Fruit fly (Drosophila melanogaster) whole organism, prepupa: ENCODE data around the gene CG31683.

Source experiments
- CG10631 ChIP-seq: fragments of 200-800 bp; sonication (Bioruptor generic); optimal IDR thresholded peaks from 2 replicates; lab custom pipeline; 2016; ENCODE audit warnings: missing biosample characterization, missing genetic modification characterization
- CG11294 ChIP-seq: fragments of 200-800 bp; sonication (Bioruptor generic); IDR thresholded peaks from 2 replicates; pipeline ENCODE4 v1.3.6; 2022; ENCODE audit warnings: missing biosample characterization, missing genetic modification characterization
- CG11762 ChIP-seq: fragments of 200-800 bp; sonication (Bioruptor generic); optimal IDR thresholded peaks from 3 replicates; lab custom pipeline; 2016; ENCODE audit warnings: missing biosample characterization, missing genetic modification characterization; ENCODE audit not compliant: insufficient read depth
- CG15336 ChIP-seq: fragments of 200-800 bp; sonication (Bioruptor generic); IDR thresholded peaks from 2 replicates; pipeline ENCODE4 v1.3.6; 2022; ENCODE audit warnings: missing biosample characterization, missing genetic modification characterization
- CG3032 ChIP-seq: fragments of 200-800 bp; optimal IDR thresholded peaks from 2 replicates; lab custom pipeline; 2019; ENCODE audit warnings: missing biosample characterization, mild to moderate bottlenecking, missing genetic modification characterization, moderate library complexity
- CG31627 ChIP-seq: fragments of 200-800 bp; sonication (Bioruptor generic); optimal IDR thresholded peaks from 3 replicates; lab custom pipeline; 2016; ENCODE audit warnings: missing biosample characterization, missing genetic modification characterization
- CG32006 ChIP-seq: fragments of 200-800 bp; sonication (Bioruptor generic); optimal IDR thresholded peaks from 3 replicates; lab custom pipeline; 2017; ENCODE audit warnings: missing biosample characterization, mild to moderate bottlenecking, missing genetic modification characterization
- CG34406 ChIP-seq: fragments of 200-800 bp; sonication (Bioruptor generic); optimal IDR thresholded peaks from 3 replicates; lab custom pipeline; 2016; ENCODE audit warnings: missing biosample characterization, missing genetic modification characterization
- CG3919 ChIP-seq: fragments of 200-800 bp; sonication (Bioruptor generic); optimal IDR thresholded peaks from 3 replicates; lab custom pipeline; 2016; ENCODE audit warnings: missing biosample characterization, missing genetic modification characterization
- CG6163 ChIP-seq: fragments of 200-800 bp; sonication (Bioruptor generic); IDR thresholded peaks from 3 replicates; pipeline ENCODE4 v1.3.6; 2022; ENCODE audit warnings: missing biosample characterization, missing genetic modification characterization
- CG6276 ChIP-seq: fragments of 200-800 bp; sonication (Bioruptor generic); optimal IDR thresholded peaks from 2 replicates; lab custom pipeline; 2017; ENCODE audit warnings: missing biosample characterization, mild to moderate bottlenecking, missing genetic modification characterization
- CG6854 ChIP-seq: fragments of 200-800 bp; sonication (Bioruptor generic); optimal IDR thresholded peaks from 2 replicates; lab custom pipeline; 2017; ENCODE audit warnings: missing biosample characterization, mild to moderate bottlenecking, missing genetic modification characterization
- CG8119 ChIP-seq: fragments of 200-800 bp; sonication (Bioruptor generic); IDR thresholded peaks from 3 replicates; pipeline ENCODE4 v1.3.6; 2022; ENCODE audit warnings: missing biosample characterization, missing genetic modification characterization
- CG9139 ChIP-seq: fragments of 200-800 bp; sonication (Bioruptor generic); optimal IDR thresholded peaks from 3 replicates; lab custom pipeline; 2017; ENCODE audit warnings: missing biosample characterization, mild to moderate bottlenecking, missing genetic modification characterization
- Eip78C ChIP-seq: fragments of 200-800 bp; sonication (Bioruptor generic); peaks from one replicate; lab custom pipeline; 2016; ENCODE audit warnings: missing biosample characterization, missing genetic modification characterization
- Ets21C ChIP-seq: fragments of 200-800 bp; sonication (Bioruptor generic); optimal IDR thresholded peaks from 3 replicates; lab custom pipeline; 2016; ENCODE audit warnings: missing biosample characterization, missing genetic modification characterization
- Hr39 ChIP-seq: fragments of 200-800 bp; sonication (Bioruptor generic); optimal IDR thresholded peaks from 2 replicates; lab custom pipeline; 2016; ENCODE audit warnings: missing biosample characterization, missing genetic modification characterization
- Hr4 ChIP-seq: fragments of 200-800 bp; sonication (Bioruptor generic); optimal IDR thresholded peaks from 3 replicates; lab custom pipeline; 2016; ENCODE audit warnings: missing biosample characterization, missing genetic modification characterization
- Met ChIP-seq: fragments of 200-800 bp; sonication (Bioruptor generic); optimal IDR thresholded peaks from 3 replicates; lab custom pipeline; 2016; ENCODE audit warnings: missing biosample characterization, missing genetic modification characterization
- Smox ChIP-seq: fragments of 200-800 bp; sonication (Bioruptor generic); optimal IDR thresholded peaks from 3 replicates; lab custom pipeline; 2016; ENCODE audit warnings: missing biosample characterization, missing genetic modification characterization
- Sox14 ChIP-seq: fragments of 200-800 bp; sonication (Bioruptor generic); optimal IDR thresholded peaks from 3 replicates; lab custom pipeline; 2016; ENCODE audit warnings: missing biosample characterization, missing genetic modification characterization
- acj6 ChIP-seq: fragments of 200-800 bp; sonication (Bioruptor generic); optimal IDR thresholded peaks from 3 replicates; lab custom pipeline; 2016; ENCODE audit warnings: missing biosample characterization, missing genetic modification characterization
- cyc ChIP-seq: fragments of 200-800 bp; sonication (Bioruptor generic); optimal IDR thresholded peaks from 3 replicates; lab custom pipeline; 2016; ENCODE audit warnings: missing biosample characterization, missing genetic modification characterization
- dac ChIP-seq: fragments of 200-800 bp; sonication (Bioruptor generic); optimal IDR thresholded peaks from 2 replicates; lab custom pipeline; 2017; ENCODE audit warnings: missing biosample characterization, mild to moderate bottlenecking, missing genetic modification characterization
- esn ChIP-seq: fragments of 200-800 bp; sonication (Bioruptor generic); optimal IDR thresholded peaks from 2 replicates; lab custom pipeline; 2016; ENCODE audit warnings: missing biosample characterization, mild to moderate bottlenecking, missing genetic modification characterization, moderate library complexity
- fd59A ChIP-seq: fragments of 200-800 bp; sonication (Bioruptor generic); optimal IDR thresholded peaks from 2 replicates; lab custom pipeline; 2017; ENCODE audit warnings: missing biosample characterization, mild to moderate bottlenecking, missing genetic modification characterization, missing genetic modification reagents
- fd85E ChIP-seq: fragments of 200-800 bp; sonication (Bioruptor generic); optimal IDR thresholded peaks from 3 replicates; lab custom pipeline; 2016; ENCODE audit warnings: missing biosample characterization, missing genetic modification characterization
- lz ChIP-seq: fragments of 200-800 bp; sonication (Bioruptor generic); optimal IDR thresholded peaks from 3 replicates; lab custom pipeline; 2016; ENCODE audit warnings: missing biosample characterization, missing genetic modification characterization
- pdm3 ChIP-seq: fragments of 200-800 bp; sonication (Bioruptor generic); optimal IDR thresholded peaks from 3 replicates; lab custom pipeline; 2016; ENCODE audit warnings: missing biosample characterization, missing genetic modification characterization
- salr ChIP-seq, 2 experiments: fragments of 200-800 bp; sonication (Bioruptor generic); optimal IDR thresholded peaks; 3 replicates each; lab custom pipeline; 2016 to 2018; ENCODE audit warnings: missing biosample characterization in 2 of 2, missing genetic modification characterization in 2 of 2, mild to moderate bottlenecking in 1 of 2
- ss ChIP-seq, 2 experiments: fragments of 200-800 bp; sonication (Bioruptor generic); optimal IDR thresholded peaks; 2 replicates in 1 of 2; 3 replicates in 1 of 2; lab custom pipeline; 2017 to 2018; ENCODE audit warnings: mild to moderate bottlenecking in 2 of 2, missing biosample characterization in 2 of 2, missing genetic modification characterization in 2 of 2, moderate library complexity in 1 of 2
- svp ChIP-seq: fragments of 200-800 bp; sonication (Bioruptor generic); peaks from one replicate; lab custom pipeline; 2016; ENCODE audit warnings: missing biosample characterization, missing genetic modification characterization
- topi ChIP-seq: fragments of 200-800 bp; sonication (Bioruptor generic); optimal IDR thresholded peaks from 3 replicates; lab custom pipeline; 2016; ENCODE audit warnings: missing biosample characterization, missing genetic modification characterization
- vri ChIP-seq: fragments of 200-800 bp; sonication (Bioruptor generic); optimal IDR thresholded peaks from 3 replicates; lab custom pipeline; 2016; ENCODE audit warnings: missing biosample characterization, mild to moderate bottlenecking, missing genetic modification characterization

Gene CG31683

dm6 chr2L:20414750-20415211, 35.0 kb downstream of the CG31683 start, which contains the start of gene CG10947 (continued):
- peak; percentile 3 for TF ChIP-seq CG10631 (GFP tag; lab: Kevin White, UChicago)
- TF ChIP-seq acj6 = peak; percentile 36
- TF ChIP-seq topi (GFP tag; lab: Kevin White, UChicago) = peak; percentile 62
- no peak for TF ChIP-seq ss (GFP tag; optimal IDR thresholded peaks at IDR 0.05; lab: Kevin White, UChicago)
- TF ChIP-seq Eip78C (GFP tag; lab: Kevin White, UChicago) = peak; percentile 80
- peak; percentile 23 for TF ChIP-seq dac
- TF ChIP-seq CG6854 = no peak
- TF ChIP-seq Smox (GFP tag; lab: Kevin White, UChicago) = no peak
- no peak for TF ChIP-seq CG9139 (GFP tag; lab: Kevin White, UChicago)
- TF ChIP-seq Ets21C (GFP tag; lab: Kevin White, UChicago) = peak; percentile 41
- peak; percentile 54 for TF ChIP-seq Hr39 (GFP tag; lab: Kevin White, UChicago)
- TF ChIP-seq lz (GFP tag; lab: Kevin White, UChicago) = peak; percentile 65
- peak in 1 of 2 experiments; percentile 20 for TF ChIP-seq salr (GFP tag; optimal IDR thresholded peaks at IDR 0.05; lab: Kevin White, UChicago)
- TF ChIP-seq cyc (GFP tag; lab: Kevin White, UChicago) = peak; percentile 61
- TF ChIP-seq CG15336 (GFP tag; lab: Robert Waterston, UW) = no peak
- peak; percentile 75 for TF ChIP-seq CG3919 (GFP tag; lab: Kevin White, UChicago)
- TF ChIP-seq fd85E (GFP tag; lab: Kevin White, UChicago) = no peak
- TF ChIP-seq CG34406 (GFP tag; lab: Kevin White, UChicago) = no peak
- TF ChIP-seq, all 60 proteins: peak for 28

DNA sequence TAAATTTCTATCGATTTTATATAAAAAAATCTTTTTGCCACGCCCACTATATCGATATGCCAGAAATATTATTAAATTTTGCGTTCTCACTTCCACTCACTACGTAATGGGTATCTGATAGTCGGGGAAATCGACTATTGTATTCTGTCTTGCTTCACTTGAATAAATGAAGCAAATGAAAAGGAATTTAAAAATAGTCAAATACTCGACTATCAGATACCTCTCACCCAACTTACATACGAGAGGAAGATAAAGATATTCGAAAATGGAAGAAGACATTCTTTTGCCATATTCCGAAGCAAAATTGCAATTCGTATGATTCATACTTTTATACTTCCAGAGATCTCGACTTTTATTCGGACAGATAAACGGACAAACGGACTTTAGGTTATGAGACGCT, 35.9 kb downstream of the CG31683 start:
- TF ChIP-seq CG11762 (no peak), fd59A (GFP tag; lab: Kevin White, UChicago) (no peak), CG3032 (tag; lab: Kevin White, UChicago) (no peak)

DNA sequence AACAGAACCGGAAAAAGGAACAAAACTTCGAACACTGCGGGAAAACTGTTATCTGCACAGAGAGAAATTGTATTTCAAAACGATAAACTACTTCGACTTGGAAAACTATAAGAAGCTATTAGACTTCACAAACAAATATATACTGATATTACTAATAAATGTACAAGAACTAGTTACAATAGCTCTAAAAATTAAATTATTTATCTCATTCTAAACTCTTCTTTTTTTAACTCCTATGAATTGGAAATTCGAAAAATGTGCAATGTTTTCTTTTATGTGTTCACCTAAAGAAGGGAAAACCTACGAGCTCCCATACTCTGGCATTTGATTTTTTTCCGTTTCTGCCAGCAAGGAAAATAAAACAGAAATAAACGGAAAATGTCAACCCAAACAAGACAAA, 48.4 kb downstream of the CG31683 start:
- no peak for TF ChIP-seq esn
- no peak for TF ChIP-seq Sox14 (GFP tag; lab: Kevin White, UChicago)
- no peak for TF ChIP-seq cyc (GFP tag; lab: Kevin White, UChicago)
- peak; percentile 52 for TF ChIP-seq Eip78C (GFP tag; lab: Kevin White, UChicago)
- TF ChIP-seq Ets21C (GFP tag; lab: Kevin White, UChicago) = no peak
- no peak for TF ChIP-seq Met (GFP tag; lab: Kevin White, UChicago)
- no peak for TF ChIP-seq vri (GFP tag; lab: Kevin White, UChicago)
- no peak for TF ChIP-seq CG11294
- TF ChIP-seq Hr4 (GFP tag; lab: Kevin White, UChicago) = no peak
- TF ChIP-seq CG8119 (GFP tag; lab: Robert Waterston, UW) = no peak
- TF ChIP-seq CG6854 = no peak
- no peak for TF ChIP-seq Smox (GFP tag; lab: Kevin White, UChicago)
- peak; percentile 32 for TF ChIP-seq CG32006 (GFP tag; lab: Kevin White, UChicago)
- no peak for TF ChIP-seq CG6276 (GFP tag; lab: Kevin White, UChicago)
- no peak for TF ChIP-seq pdm3 (GFP tag; lab: Kevin White, UChicago)
- no peak for TF ChIP-seq salr (GFP tag; optimal IDR thresholded peaks at IDR 0.05; lab: Kevin White, UChicago)

DNA sequence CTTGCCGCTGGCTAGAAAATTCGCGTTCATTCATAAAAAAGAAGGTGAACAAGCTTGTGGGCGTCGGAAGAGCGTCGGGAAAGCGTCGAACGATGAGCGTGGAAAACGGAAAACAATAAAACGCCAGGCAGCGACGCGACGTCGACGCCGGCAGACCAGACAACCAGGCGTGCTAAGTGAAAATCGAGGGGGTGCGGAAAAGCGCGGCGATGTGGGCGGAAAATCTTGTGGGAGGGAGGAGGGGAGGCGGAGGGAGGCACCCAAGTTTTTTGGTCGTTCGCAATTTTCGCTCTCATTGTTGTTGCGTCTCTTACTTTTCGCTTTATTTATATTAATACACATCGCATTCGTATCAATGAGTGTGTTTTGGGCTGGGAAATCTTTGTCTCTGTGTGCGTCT, 48.9 kb downstream of the CG31683 start:
- TF ChIP-seq Met (GFP tag; lab: Kevin White, UChicago) (no peak), CG31627 (GFP tag; lab: Kevin White, UChicago) (no peak)

DNA sequence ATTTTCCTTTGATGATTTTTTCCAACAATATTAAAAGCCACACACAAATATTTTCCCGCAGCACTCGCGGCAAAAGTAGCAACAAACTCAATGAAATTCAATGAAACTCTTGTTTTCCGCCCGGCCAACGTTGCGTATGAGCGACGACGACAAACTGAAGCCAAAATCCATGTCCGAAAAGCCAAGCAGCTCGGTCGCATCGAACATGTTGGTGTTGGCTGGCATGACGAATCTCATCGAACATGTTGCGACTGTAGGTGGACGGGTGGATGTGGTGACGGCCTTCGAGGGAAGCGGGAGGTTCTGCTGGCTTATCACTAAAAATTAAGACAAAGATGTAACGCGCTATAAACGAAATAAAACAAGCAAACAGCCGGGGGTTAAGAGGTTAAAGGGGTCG, 50.5 kb downstream of the CG31683 start:
- TF ChIP-seq Hr39 (GFP tag; lab: Kevin White, UChicago) = peak; percentile 60
- TF ChIP-seq svp (GFP tag; lab: Kevin White, UChicago) = peak; percentile 96
- TF ChIP-seq Eip78C (GFP tag; lab: Kevin White, UChicago) = peak; percentile 16
- 0 out of 3 replicates have a peak, but pooled peaks have one; percentile 32 for TF ChIP-seq CG6163 (GFP tag; lab: Robert Waterston, UW)
- TF ChIP-seq CG11762 = no peak
